Worm (Caenorhabditis elegans): ENCODE measurements around the gene F59A6.4.

ce11 chrII:4994939-4995338 lies 9.9 kb upstream of the F59A6.4 start, which contains the start of gene rnh-1.0:
- TF ChIP-seq nhr-12 (tag; optimal IDR thresholded peaks at IDR 0.05) (no peak), ces-1 (GFP tag; optimal IDR thresholded peaks at IDR 0.05) (no peak), elt-1 (tag; optimal IDR thresholded peaks at IDR 0.05; ENCODE audit: borderline replicate concordance, insufficient read depth) (no peak), nhr-237 (tag; optimal IDR thresholded peaks at IDR 0.05) (no peak), nhr-28 (tag; optimal IDR thresholded peaks at IDR 0.05) (no peak)

Measured in whole organism, mixed stage, embryonic.